Fruit fly (Drosophila melanogaster): ENCODE results near the gene HGTX.

dm6 chr3L:14543971-14544655 is 55.2 kb downstream of the HGTX start:
- TF ChIP-seq Hr39 (optimal IDR thresholded peaks at IDR 0.05): no peak
- peak; percentile 93 for TF ChIP-seq Med (GFP tag)
- TF ChIP-seq Xbp1 (GFP tag; optimal IDR thresholded peaks at IDR 0.05): no peak
- TF ChIP-seq Hey (tag; optimal IDR thresholded peaks at IDR 0.05): no peak
- TF ChIP-seq luna (GFP tag; optimal IDR thresholded peaks at IDR 0.05): no peak
- TF ChIP-seq Doc3 (GFP tag; IDR thresholded peaks at IDR 0.05; ENCODE audit: partially characterized antibody): no peak
- peak; percentile 58; the same call in 1 of the 3 replicates for TF ChIP-seq otp (GFP tag; IDR thresholded peaks at IDR 0.05)
- peak; percentile 33 for TF ChIP-seq bcd (GFP tag; optimal IDR thresholded peaks at IDR 0.05)
- peak; percentile 27 for TF ChIP-seq CG3281 (GFP tag; optimal IDR thresholded peaks at IDR 0.05)
- peak; percentile 41; the same call in 1 of the 2 replicates for TF ChIP-seq HLH3B (GFP tag; IDR thresholded peaks at IDR 0.05)
- TF ChIP-seq CG1792 (GFP tag; optimal IDR thresholded peaks at IDR 0.05): no peak
